Worm (Caenorhabditis elegans) whole organism, L4 larva: Measurements from ENCODE around the gene sup-1.

Experiments
- D1046.2 ChIP-seq: fragments of 200-800 bp; sonication (Bioruptor generic); IDR thresholded peaks from 2 replicates; pipeline ENCODE4 v1.3.6; 2022; ENCODE audit warnings: missing genetic modification characterization, missing compliant biosample characterization
- F37D6.2 ChIP-seq: sonication (generic microtip); optimal IDR thresholded peaks from 2 replicates; lab custom pipeline; 2016; ENCODE audit warnings: mild to moderate bottlenecking, missing genetic modification characterization, missing compliant biosample characterization
- T20F7.1 ChIP-seq: fragments of 200-800 bp; sonication (Bioruptor generic); optimal IDR thresholded peaks from 2 replicates; lab custom pipeline; 2018; ENCODE audit warnings: mild to moderate bottlenecking, missing genetic modification characterization, missing compliant biosample characterization
- Y75B8A.6 ChIP-seq: fragments of 200-800 bp; sonication (Bioruptor generic); IDR thresholded peaks from 2 replicates; pipeline ENCODE4 v1.3.6; 2022; ENCODE audit warnings: missing genetic modification reagents, missing genetic modification characterization, missing compliant biosample characterization
- ZK337.2 ChIP-seq: fragments of 200-800 bp; sonication (Bioruptor generic); IDR thresholded peaks from 2 replicates; pipeline ENCODE4 v1.3.6; 2022; ENCODE audit warnings: missing genetic modification reagents, missing genetic modification characterization, missing compliant biosample characterization
- ZK546.5 ChIP-seq, 2 experiments: sonication (generic microtip); optimal IDR thresholded peaks; 2 replicates each; lab custom pipeline; 2017; ENCODE audit warnings: missing biosample characterization in 2 of 2, missing genetic modification characterization in 2 of 2
- ceh-32 ChIP-seq: sonication (generic microtip); optimal IDR thresholded peaks from 2 replicates; lab custom pipeline; 2016; ENCODE audit warnings: mild to moderate bottlenecking, missing genetic modification characterization, missing compliant biosample characterization; ENCODE audit not compliant: poor library complexity
- ceh-44 ChIP-seq: fragments of 200-800 bp; sonication (Bioruptor generic); IDR thresholded peaks from 2 replicates; pipeline ENCODE4 v1.3.6; 2022; ENCODE audit warnings: missing genetic modification reagents, missing genetic modification characterization, missing compliant biosample characterization
- cey-2 ChIP-seq: sonication (generic microtip); optimal IDR thresholded peaks from 3 replicates; lab custom pipeline; 2017; ENCODE audit warnings: missing genetic modification characterization, mild to moderate bottlenecking, missing compliant biosample characterization, antibody characterized with exemption, borderline replicate concordance; ENCODE audit not compliant: insufficient read depth
- daf-12 ChIP-seq: fragments of 150-350 bp; optimal IDR thresholded peaks from 2 replicates; lab custom pipeline; 2014; ENCODE audit warnings: missing biosample characterization, missing genetic modification reagents, missing genetic modification characterization
- daf-16 ChIP-seq, 3 experiments: sonication (generic microtip); optimal IDR thresholded peaks; 2 replicates each; lab custom pipeline; 2016 to 2017; ENCODE audit warnings: missing genetic modification characterization in 3 of 3, missing genetic modification reagents in 3 of 3, mild to moderate bottlenecking in 2 of 3, missing compliant biosample characterization in 2 of 3, missing biosample characterization in 1 of 3, moderate library complexity in 1 of 3
- daf-19 ChIP-seq: fragments of 200-800 bp; sonication (Bioruptor generic); conservative IDR thresholded peaks from 2 replicates; pipeline ENCODE4 v1.3.6; 2022; ENCODE audit warnings: missing genetic modification characterization, missing compliant biosample characterization
- dmd-6 ChIP-seq: fragments of 200-800 bp; sonication (Bioruptor generic); IDR thresholded peaks from 2 replicates; pipeline ENCODE4 v1.3.6; 2022; ENCODE audit warnings: missing genetic modification reagents, missing genetic modification characterization, missing compliant biosample characterization
- dmd-9 ChIP-seq: fragments of 200-800 bp; sonication (Bioruptor generic); IDR thresholded peaks from 2 replicates; pipeline ENCODE4 v1.3.6; 2022; ENCODE audit warnings: missing genetic modification reagents, missing genetic modification characterization, missing compliant biosample characterization
- duxl-1 ChIP-seq: sonication (generic microtip); optimal IDR thresholded peaks from 2 replicates; lab custom pipeline; 2016; ENCODE audit warnings: mild to moderate bottlenecking, missing genetic modification characterization, moderate library complexity, missing compliant biosample characterization; ENCODE audit not compliant: poor library complexity
- egl-27 ChIP-seq: sonication (generic microtip); optimal IDR thresholded peaks from 3 replicates; lab custom pipeline; 2017; ENCODE audit warnings: missing biosample characterization, missing genetic modification reagents, missing genetic modification characterization
- hif-1 ChIP-seq, 2 experiments: sonication (generic microtip); optimal IDR thresholded peaks; 2 replicates each; lab custom pipeline; 2016 to 2017; ENCODE audit warnings: missing compliant biosample characterization in 2 of 2, missing genetic modification characterization in 2 of 2, missing genetic modification reagents in 2 of 2, missing genotype in 2 of 2, mild to moderate bottlenecking in 1 of 2
- hlh-30 ChIP-seq: sonication (generic microtip); optimal IDR thresholded peaks from 2 replicates; lab custom pipeline; 2017; ENCODE audit warnings: antibody characterized with exemption, mild to moderate bottlenecking, missing genetic modification characterization, missing compliant biosample characterization; ENCODE audit not compliant: insufficient read depth
- hmg-1.1 ChIP-seq: fragments of 200-800 bp; sonication (Bioruptor generic); IDR thresholded peaks from 2 replicates; pipeline ENCODE4 v1.3.6; 2022; ENCODE audit warnings: missing genetic modification reagents, missing genetic modification characterization, missing compliant biosample characterization
- lim-7 ChIP-seq: fragments of 200-800 bp; sonication (Bioruptor generic); IDR thresholded peaks from 2 replicates; pipeline ENCODE4 v1.3.6; 2022; ENCODE audit warnings: missing genetic modification characterization, missing compliant biosample characterization
- lin-29 ChIP-seq: fragments of 200-800 bp; sonication (Bioruptor generic); IDR thresholded peaks from 2 replicates; pipeline ENCODE4 v1.3.6; 2022; ENCODE audit warnings: missing genetic modification reagents, missing genetic modification characterization, missing compliant biosample characterization
- lir-3 ChIP-seq: sonication (generic microtip); optimal IDR thresholded peaks from 2 replicates; lab custom pipeline; 2016; ENCODE audit warnings: mild to moderate bottlenecking, missing genetic modification characterization, missing compliant biosample characterization
- lsy-2 ChIP-seq, 2 experiments: fragments of 150-350 bp in 1 of 2; sonication (generic microtip) in 1 of 2; optimal IDR thresholded peaks; 2 replicates each; lab custom pipeline; 2014 to 2017; ENCODE audit warnings: missing biosample characterization in 2 of 2, missing genetic modification characterization in 2 of 2
- mes-2 ChIP-seq: sonication (generic microtip); optimal IDR thresholded peaks from 2 replicates; lab custom pipeline; 2016; ENCODE audit warnings: missing genotype, mild to moderate bottlenecking, missing genetic modification characterization, missing compliant biosample characterization; ENCODE audit not compliant: poor library complexity, severe bottlenecking
- mxl-2 ChIP-seq: fragments of 200-800 bp; sonication (Bioruptor generic); conservative IDR thresholded peaks from 2 replicates; pipeline ENCODE4 v1.3.6; 2022; ENCODE audit warnings: missing genetic modification reagents, missing genetic modification characterization, missing compliant biosample characterization
- mxl-3 ChIP-seq: fragments of 200-800 bp; sonication (Bioruptor generic); optimal IDR thresholded peaks from 2 replicates; lab custom pipeline; 2018; ENCODE audit warnings: mild to moderate bottlenecking, missing genetic modification characterization, missing compliant biosample characterization
- nhr-10 ChIP-seq: fragments of 150-350 bp; optimal IDR thresholded peaks from 2 replicates; lab custom pipeline; 2014; ENCODE audit warnings: missing biosample characterization, missing genetic modification characterization
- nhr-11 ChIP-seq: fragments of 150-350 bp; optimal IDR thresholded peaks from 2 replicates; lab custom pipeline; 2014; ENCODE audit warnings: missing biosample characterization, missing genetic modification characterization
- nhr-111 ChIP-seq: fragments of 200-800 bp; sonication (Bioruptor generic); optimal IDR thresholded peaks from 2 replicates; lab custom pipeline; 2018; ENCODE audit warnings: mild to moderate bottlenecking, missing genetic modification characterization, missing compliant biosample characterization
- nhr-237 ChIP-seq: sonication (generic microtip); optimal IDR thresholded peaks from 2 replicates; lab custom pipeline; 2017; ENCODE audit warnings: missing biosample characterization, missing genetic modification characterization
- nhr-28 ChIP-seq: fragments of 150-350 bp; optimal IDR thresholded peaks from 2 replicates; lab custom pipeline; 2014; ENCODE audit warnings: missing biosample characterization, missing genetic modification characterization
- nhr-42 ChIP-seq: fragments of 200-800 bp; sonication (Bioruptor generic); IDR thresholded peaks from 2 replicates; pipeline ENCODE4 v1.3.6; 2022; ENCODE audit warnings: missing genetic modification characterization, missing compliant biosample characterization
- nhr-48 ChIP-seq: sonication (generic microtip); optimal IDR thresholded peaks from 2 replicates; lab custom pipeline; 2016; ENCODE audit warnings: mild to moderate bottlenecking, missing genetic modification characterization, missing compliant biosample characterization
- nhr-77 ChIP-seq: fragments of 150-350 bp; optimal IDR thresholded peaks from 2 replicates; lab custom pipeline; 2014; ENCODE audit warnings: missing biosample characterization, missing genetic modification characterization
- pha-4 ChIP-seq, 2 experiments: fragments of 150-350 bp in 1 of 2; fragments of 200-800 bp in 1 of 2; sonication (Bioruptor generic) in 1 of 2; IDR thresholded peaks in 1 of 2; optimal IDR thresholded peaks in 1 of 2; 2 replicates each; pipeline versions ENCODE4 v1.3.6 to Lab custom; 2014 to 2022; ENCODE audit warnings: missing genetic modification characterization in 2 of 2, missing genetic modification reagents in 2 of 2, missing biosample characterization in 1 of 2, missing compliant biosample characterization in 1 of 2
- php-3 ChIP-seq: fragments of 200-800 bp; sonication (Bioruptor generic); IDR thresholded peaks from 2 replicates; pipeline ENCODE4 v1.3.6; 2022; ENCODE audit warnings: missing genetic modification reagents, missing genetic modification characterization, missing compliant biosample characterization
- pqm-1 ChIP-seq: sonication (generic microtip); optimal IDR thresholded peaks from 2 replicates; lab custom pipeline; 2017; ENCODE audit warnings: missing biosample characterization, missing genetic modification characterization
- rbr-2 ChIP-seq: sonication (generic microtip); optimal IDR thresholded peaks from 2 replicates; lab custom pipeline; 2016; ENCODE audit warnings: missing genotype, missing genetic modification characterization, missing compliant biosample characterization
- sdz-12 ChIP-seq: fragments of 200-800 bp; sonication (Bioruptor generic); optimal IDR thresholded peaks from 2 replicates; lab custom pipeline; 2018; ENCODE audit warnings: mild to moderate bottlenecking, missing genetic modification characterization, missing compliant biosample characterization
- set-16 ChIP-seq: fragments of 200-800 bp; sonication (Bioruptor generic); IDR thresholded peaks from 2 replicates; pipeline ENCODE4 v1.3.6; 2022; ENCODE audit warnings: missing genetic modification reagents, missing genetic modification characterization, missing compliant biosample characterization
- snpc-1.2 ChIP-seq: fragments of 200-800 bp; sonication (Bioruptor generic); IDR thresholded peaks from 2 replicates; pipeline ENCODE4 v1.3.6; 2022; ENCODE audit warnings: missing genetic modification reagents, missing genetic modification characterization, missing compliant biosample characterization
- spr-1 ChIP-seq: sonication (generic microtip); optimal IDR thresholded peaks from 2 replicates; lab custom pipeline; 2016; ENCODE audit warnings: mild to moderate bottlenecking, missing genetic modification characterization, missing compliant biosample characterization
- spr-3 ChIP-seq: fragments of 200-800 bp; sonication (Bioruptor generic); optimal IDR thresholded peaks from 2 replicates; lab custom pipeline; 2018; ENCODE audit warnings: mild to moderate bottlenecking, missing genetic modification characterization, missing compliant biosample characterization
- unc-130 ChIP-seq: sonication (generic microtip); optimal IDR thresholded peaks from 2 replicates; lab custom pipeline; 2016; ENCODE audit warnings: missing genetic modification reagents, missing genetic modification characterization, missing compliant biosample characterization
- vab-7 ChIP-seq: fragments of 200-800 bp; sonication (Bioruptor generic); IDR thresholded peaks from 2 replicates; pipeline ENCODE4 v1.3.6; 2022; ENCODE audit warnings: missing genetic modification reagents, missing genetic modification characterization, missing compliant biosample characterization
- zip-11 ChIP-seq: fragments of 200-800 bp; sonication (Bioruptor generic); IDR thresholded peaks from 2 replicates; pipeline ENCODE4 v1.3.6; 2022; ENCODE audit warnings: missing genetic modification characterization, missing compliant biosample characterization
- ztf-7 ChIP-seq: fragments of 150-350 bp; optimal IDR thresholded peaks from 2 replicates; lab custom pipeline; 2014; ENCODE audit warnings: missing biosample characterization, missing genetic modification characterization

The sup-1 gene

ce11 chrIII:11694975-11695374, 42.5 kb downstream of the sup-1 start, which contains the start of gene Y41C4A.22:
Y41C4A.22 (plus strand) TSS chrIII:11695275.
- no peak for TF ChIP-seq pqm-1 (tag; lab: Kevin White, UChicago)
- no peak for TF ChIP-seq set-16 (GFP tag; lab: Robert Waterston, UW)
- no peak for TF ChIP-seq vab-7
- 0 out of 2 replicates have a peak, but pooled peaks have one; percentile 3 for TF ChIP-seq ZK337.2
- TF ChIP-seq lim-7 (GFP tag; lab: Robert Waterston, UW), result no peak
- TF ChIP-seq mes-2, result peak; percentile 12
- TF ChIP-seq hif-1 (tag; optimal IDR thresholded peaks at IDR 0.05; lab: Kevin White, UChicago), result no peak
- no peak for TF ChIP-seq nhr-77
- TF ChIP-seq ceh-32 (tag; lab: Kevin White, UChicago), result no peak

- TF ChIP-seq F37D6.2 (tag; lab: Kevin White, UChicago), result no peak
- TF ChIP-seq ZK546.5 (tag; optimal IDR thresholded peaks at IDR 0.05; lab: Kevin White, UChicago), result no peak
- no peak for TF ChIP-seq egl-27 (tag; lab: Kevin White, UChicago)
- TF ChIP-seq dmd-6 (GFP tag; lab: Robert Waterston, UW), result no peak
- TF ChIP-seq hlh-30 (tag; lab: Kevin White, UChicago), result no peak
- no peak for TF ChIP-seq nhr-28 (tag; lab: Kevin White, UChicago)
- no peak for TF ChIP-seq nhr-111 (GFP tag; lab: Kevin White, UChicago)
- TF ChIP-seq sdz-12 (GFP tag; lab: Kevin White, UChicago), result no peak
- TF ChIP-seq daf-16 (GFP tag; optimal IDR thresholded peaks at IDR 0.05; lab: Kevin White, UChicago), result no peak
- TF ChIP-seq daf-16 (tag; optimal IDR thresholded peaks at IDR 0.05; lab: Kevin White, UChicago), result peak; percentile 13
- TF ChIP-seq ZK337.2, result no peak
- TF ChIP-seq daf-12 (tag; lab: Kevin White, UChicago), result no peak
- peak; percentile 9; the same call in 1 of the 2 replicates for TF ChIP-seq Y75B8A.6 (GFP tag; lab: Robert Waterston, UW)
- TF ChIP-seq lir-3 (tag; lab: Kevin White, UChicago), result no peak
- TF ChIP-seq ceh-44 (GFP tag; lab: Robert Waterston, UW), result no peak
- no peak for TF ChIP-seq T20F7.1 (GFP tag; lab: Kevin White, UChicago)
- TF ChIP-seq zip-11 (GFP tag; lab: Robert Waterston, UW), result no peak
- TF ChIP-seq nhr-42, result peak; percentile 48; the same call in 1 of the 2 replicates
- TF ChIP-seq unc-130, result no peak
- TF ChIP-seq spr-3 (GFP tag; lab: Kevin White, UChicago), result peak; percentile 21
- TF ChIP-seq nhr-11, result no peak
- no peak for TF ChIP-seq cey-2 (tag; lab: Kevin White, UChicago)
- TF ChIP-seq ztf-7 (tag; lab: Kevin White, UChicago), result no peak
- no peak for TF ChIP-seq nhr-237 (tag; lab: Kevin White, UChicago)
- TF ChIP-seq duxl-1 (tag; lab: Kevin White, UChicago), result no peak
- TF ChIP-seq daf-19 (GFP tag; lab: Robert Waterston, UW), result no peak
- no peak for TF ChIP-seq mxl-2
- TF ChIP-seq dmd-9 (GFP tag; lab: Robert Waterston, UW), result 0 out of 2 replicates have a peak, but pooled peaks have one; percentile 40
- TF ChIP-seq nhr-10 (tag; lab: Kevin White, UChicago), result no peak
- TF ChIP-seq mxl-3, result no peak
- no peak for TF ChIP-seq lin-29 (GFP tag; lab: Robert Waterston, UW)
- peak; percentile 22; the same call in 1 of the 2 replicates for TF ChIP-seq lim-7 (GFP tag; lab: Robert Waterston, UW)
- TF ChIP-seq hif-1 (tag; optimal IDR thresholded peaks at IDR 0.05; lab: Kevin White, UChicago), result peak in 1 of 2 experiments; percentile 79
- no peak for TF ChIP-seq hmg-1.1 (GFP tag; lab: Robert Waterston, UW)
- TF ChIP-seq vab-7, result peak; percentile 53; the same call in 1 of the 2 replicates
- no peak for TF ChIP-seq spr-1 (tag; lab: Kevin White, UChicago)
- peak; percentile 26; the same call in 1 of the 2 replicates for TF ChIP-seq pha-4 (GFP tag; IDR thresholded peaks at IDR 0.05; lab: Robert Waterston, UW)
- TF ChIP-seq pha-4 (tag; optimal IDR thresholded peaks at IDR 0.05; lab: Kevin White, UChicago), result no peak
- TF ChIP-seq rbr-2 (tag; lab: Kevin White, UChicago), result no peak
- no peak for TF ChIP-seq lsy-2 (tag; optimal IDR thresholded peaks at IDR 0.05; lab: Kevin White, UChicago)
- no peak for TF ChIP-seq D1046.2
- no peak for TF ChIP-seq snpc-1.2 (GFP tag; lab: Robert Waterston, UW)
- TF ChIP-seq php-3, result peak; percentile 33; the same call in 1 of the 2 replicates
- peak; percentile 43 for TF ChIP-seq nhr-48 (tag; lab: Kevin White, UChicago)
These were observed 42.9 kb downstream of the sup-1 start for ce11 chrIII:11694506-11694947.
